Fruit fly (Drosophila melanogaster): Measurements from ENCODE around the gene Zip71B.

DNA sequence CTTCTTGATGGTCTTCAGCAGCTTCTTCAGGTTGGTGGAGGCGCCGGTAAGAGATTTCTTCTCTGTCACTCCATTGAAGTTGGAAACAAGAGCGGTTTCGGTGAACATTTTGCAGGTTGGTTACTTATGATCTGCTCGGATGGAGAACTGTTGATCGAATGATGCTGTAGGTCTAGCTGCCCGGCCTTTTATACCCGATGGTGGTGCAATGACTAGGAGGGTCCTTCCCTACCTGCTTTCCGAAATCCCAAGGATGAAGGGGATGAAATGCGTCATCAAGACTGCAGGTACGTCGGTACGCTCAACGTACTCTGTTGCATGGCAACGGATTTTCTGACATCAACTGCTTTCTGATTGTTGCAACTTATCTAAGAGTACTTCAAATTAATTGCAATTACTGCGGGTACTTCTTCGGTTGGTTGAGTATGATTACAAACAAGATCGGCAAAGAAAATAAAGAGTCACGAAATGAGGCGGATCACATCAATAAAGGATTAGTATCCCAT, 46.1 kb upstream of the Zip71B start, which contains the start of gene BobA:
- TF ChIP-seq h (optimal IDR thresholded peaks at IDR 0.05) (no peak), Myc (optimal IDR thresholded peaks at IDR 0.05) (no peak), psq (optimal IDR thresholded peaks at IDR 0.05) (no peak), Sin3A (optimal IDR thresholded peaks at IDR 0.05) (no peak)
